Worm (Caenorhabditis elegans): ENCODE data around the gene str-39.

- no peak for TF ChIP-seq pha-4 (tag; optimal IDR thresholded peaks at IDR 0.05)
- no peak for TF ChIP-seq unc-120 (tag; optimal IDR thresholded peaks at IDR 0.05; ENCODE audit: poor library complexity, severe bottlenecking)
- TF ChIP-seq snpc-4 (tag; optimal IDR thresholded peaks at IDR 0.05) = no peak
- no peak for TF ChIP-seq lsy-2 (tag; optimal IDR thresholded peaks at IDR 0.05)
- no peak for TF ChIP-seq ces-1 (GFP tag; optimal IDR thresholded peaks at IDR 0.05)
- TF ChIP-seq nhr-237 (tag; optimal IDR thresholded peaks at IDR 0.05) = no peak
- TF ChIP-seq cnd-1 (tag; optimal IDR thresholded peaks at IDR 0.05) = no peak
- no peak for TF ChIP-seq elt-1 (tag; optimal IDR thresholded peaks at IDR 0.05; ENCODE audit: borderline replicate concordance, insufficient read depth)
- TF ChIP-seq unc-62 (GFP tag; optimal IDR thresholded peaks at IDR 0.05) = no peak
- no peak for TF ChIP-seq elt-3 (tag; optimal IDR thresholded peaks at IDR 0.05)
Observed at ce11 chrV:2891927-2892326, 12.2 kb upstream of the str-39 start, which contains the start of gene F37B4.15.

Measured in whole organism, mixed stage, embryonic.